Worm (Caenorhabditis elegans) whole organism, L3 larva: ENCODE results near the gene C27H6.8.

Experiments used
- R02D3.7 ChIP-seq: fragments of 150-350 bp; optimal IDR thresholded peaks from 2 replicates; lab custom pipeline; 2014; ENCODE audit warnings: missing biosample characterization, missing genetic modification characterization
- ZK546.5 ChIP-seq: sonication (generic microtip); optimal IDR thresholded peaks from 2 replicates; lab custom pipeline; 2017; ENCODE audit warnings: missing biosample characterization, missing genetic modification characterization
- aly-2 ChIP-seq: fragments of 150-350 bp; optimal IDR thresholded peaks from 2 replicates; lab custom pipeline; 2014; ENCODE audit warnings: missing biosample characterization, missing genetic modification characterization
- ama-1 ChIP-seq: fragments of 150-350 bp; optimal IDR thresholded peaks from 2 replicates; lab custom pipeline; 2018
- ceh-16 ChIP-seq: sonication (generic microtip); optimal IDR thresholded peaks from 2 replicates; lab custom pipeline; 2017; ENCODE audit warnings: missing biosample characterization, missing genetic modification characterization
- ceh-28 ChIP-seq: fragments of 150-350 bp; optimal IDR thresholded peaks from 2 replicates; lab custom pipeline; 2014; ENCODE audit warnings: missing biosample characterization, missing genetic modification reagents, missing genetic modification characterization
- ceh-82 ChIP-seq: fragments of 150-350 bp; optimal IDR thresholded peaks from 2 replicates; lab custom pipeline; 2014; ENCODE audit warnings: missing biosample characterization, missing genetic modification characterization
- ceh-9 ChIP-seq: sonication (generic microtip); optimal IDR thresholded peaks from 2 replicates; lab custom pipeline; 2018; ENCODE audit warnings: missing biosample characterization, missing genetic modification characterization
- daf-12 ChIP-seq: fragments of 150-350 bp; optimal IDR thresholded peaks from 2 replicates; lab custom pipeline; 2014; ENCODE audit warnings: missing biosample characterization, missing genetic modification reagents, missing genetic modification characterization
- egl-27 ChIP-seq: sonication (generic microtip); optimal IDR thresholded peaks from 4 replicates; lab custom pipeline; 2017; ENCODE audit warnings: missing biosample characterization, missing genetic modification reagents, missing genetic modification characterization
- egl-5 ChIP-seq: fragments of 150-350 bp; optimal IDR thresholded peaks from 2 replicates; lab custom pipeline; 2017; ENCODE audit warnings: missing biosample characterization, missing genetic modification reagents, missing genetic modification characterization, inconsistent platforms
- elt-1 ChIP-seq: fragments of 150-350 bp; optimal IDR thresholded peaks from 2 replicates; lab custom pipeline; 2014; ENCODE audit warnings: missing biosample characterization, missing genetic modification characterization
- elt-2 ChIP-seq: sonication (generic microtip); optimal IDR thresholded peaks from 2 replicates; lab custom pipeline; 2016; ENCODE audit warnings: missing genetic modification reagents, mild to moderate bottlenecking, missing genetic modification characterization, missing compliant biosample characterization
- elt-3 ChIP-seq, 3 experiments: fragments of 150-350 bp in 1 of 3; sonication (generic microtip) in 2 of 3; optimal IDR thresholded peaks; 2 replicates in 2 of 3; 4 replicates in 1 of 3; lab custom pipeline; 2014 to 2017; ENCODE audit warnings: missing biosample characterization in 3 of 3, missing genetic modification characterization in 3 of 3
- eor-1 ChIP-seq, 2 experiments: fragments of 150-350 bp; optimal IDR thresholded peaks; 2 replicates each; lab custom pipeline; 2014 to 2018; ENCODE audit warnings: missing biosample characterization in 2 of 2, missing genetic modification characterization in 2 of 2
- fkh-10 ChIP-seq: sonication (generic microtip); optimal IDR thresholded peaks from 2 replicates; lab custom pipeline; 2017; ENCODE audit warnings: missing biosample characterization, missing genetic modification reagents, missing genetic modification characterization
- fkh-2 ChIP-seq: fragments of 150-350 bp; optimal IDR thresholded peaks from 2 replicates; lab custom pipeline; 2014; ENCODE audit warnings: missing biosample characterization, missing genetic modification reagents, missing genetic modification characterization
- fos-1 ChIP-seq: fragments of 150-350 bp; optimal IDR thresholded peaks from 2 replicates; lab custom pipeline; 2014; ENCODE audit warnings: missing biosample characterization, missing genetic modification characterization
- hmg-11 ChIP-seq: sonication (generic microtip); optimal IDR thresholded peaks from 2 replicates; lab custom pipeline; 2016; ENCODE audit warnings: missing genetic modification characterization, missing compliant biosample characterization
- jun-1 ChIP-seq: fragments of 150-350 bp; optimal IDR thresholded peaks from 2 replicates; lab custom pipeline; 2014; ENCODE audit warnings: missing biosample characterization, missing genetic modification reagents, missing genetic modification characterization
- lin-15B ChIP-seq: fragments of 150-350 bp; optimal IDR thresholded peaks from 2 replicates; lab custom pipeline; 2014; ENCODE audit warnings: missing biosample characterization, missing genetic modification characterization
- lin-39 ChIP-seq: fragments of 150-350 bp; optimal IDR thresholded peaks from 2 replicates; lab custom pipeline; 2018; ENCODE audit warnings: missing biosample characterization, missing genetic modification reagents, missing genetic modification characterization
- lsy-12 ChIP-seq: sonication (generic microtip); optimal IDR thresholded peaks from 2 replicates; lab custom pipeline; 2016; ENCODE audit warnings: mild to moderate bottlenecking, missing genetic modification characterization, missing compliant biosample characterization
- mdl-1 ChIP-seq: fragments of 150-350 bp; optimal IDR thresholded peaks from 2 replicates; lab custom pipeline; 2014; ENCODE audit warnings: missing biosample characterization, missing genetic modification characterization
- mml-1 ChIP-seq: fragments of 150-350 bp; sonication (generic microtip); optimal IDR thresholded peaks from 3 replicates; lab custom pipeline; 2014; ENCODE audit warnings: missing biosample characterization, missing genetic modification characterization
- nfya-1 ChIP-seq: sonication (generic microtip); optimal IDR thresholded peaks from 2 replicates; lab custom pipeline; 2017; ENCODE audit warnings: missing genetic modification characterization, mild to moderate bottlenecking, missing compliant biosample characterization, antibody characterized with exemption, moderate library complexity; ENCODE audit not compliant: insufficient read depth
- nhr-11 ChIP-seq: fragments of 150-350 bp; optimal IDR thresholded peaks from 2 replicates; lab custom pipeline; 2014; ENCODE audit warnings: missing biosample characterization, missing genetic modification characterization
- nhr-12 ChIP-seq: fragments of 150-350 bp; optimal IDR thresholded peaks from 2 replicates; lab custom pipeline; 2014; ENCODE audit warnings: missing biosample characterization, missing genetic modification characterization
- nhr-23 ChIP-seq: fragments of 150-350 bp; optimal IDR thresholded peaks from 2 replicates; lab custom pipeline; 2014; ENCODE audit warnings: missing biosample characterization, missing genetic modification reagents, missing genetic modification characterization
- nhr-237 ChIP-seq: fragments of 150-350 bp; optimal IDR thresholded peaks from 2 replicates; lab custom pipeline; 2014; ENCODE audit warnings: missing biosample characterization, missing genetic modification characterization
- nhr-25 ChIP-seq: sonication (generic microtip); optimal IDR thresholded peaks from 2 replicates; lab custom pipeline; 2017; ENCODE audit warnings: missing biosample characterization, missing genetic modification characterization
- nhr-28 ChIP-seq: fragments of 150-350 bp; optimal IDR thresholded peaks from 2 replicates; lab custom pipeline; 2014; ENCODE audit warnings: missing biosample characterization, missing genetic modification characterization
- nhr-43 ChIP-seq: sonication (generic microtip); optimal IDR thresholded peaks from 2 replicates; lab custom pipeline; 2016; ENCODE audit warnings: mild to moderate bottlenecking, missing genetic modification characterization, missing compliant biosample characterization; ENCODE audit not compliant: poor library complexity, severe bottlenecking
- nhr-67 ChIP-seq: fragments of 150-350 bp; optimal IDR thresholded peaks from 2 replicates; lab custom pipeline; 2014; ENCODE audit warnings: missing biosample characterization, missing genetic modification characterization
- nhr-76 ChIP-seq: fragments of 150-350 bp; sonication (generic microtip); optimal IDR thresholded peaks from 5 replicates; lab custom pipeline; 2014; ENCODE audit warnings: missing biosample characterization, missing genetic modification characterization
- nhr-77 ChIP-seq: fragments of 150-350 bp; optimal IDR thresholded peaks from 2 replicates; lab custom pipeline; 2014; ENCODE audit warnings: missing biosample characterization, missing genetic modification characterization
- pha-4 ChIP-seq: fragments of 150-350 bp; optimal IDR thresholded peaks from 2 replicates; lab custom pipeline; 2014; ENCODE audit warnings: missing biosample characterization, missing genetic modification reagents, missing genetic modification characterization
- pqm-1 ChIP-seq: fragments of 150-350 bp; optimal IDR thresholded peaks from 2 replicates; lab custom pipeline; 2017; ENCODE audit warnings: missing biosample characterization, missing genetic modification characterization, inconsistent platforms
- sea-2 ChIP-seq: fragments of 150-350 bp; sonication (generic microtip); optimal IDR thresholded peaks from 4 replicates; lab custom pipeline; 2014; ENCODE audit warnings: missing biosample characterization, missing genetic modification reagents, missing genetic modification characterization
- skn-1 ChIP-seq: fragments of 150-350 bp; optimal IDR thresholded peaks from 2 replicates; lab custom pipeline; 2014; ENCODE audit warnings: missing biosample characterization, missing genetic modification characterization
- snpc-4 ChIP-seq: fragments of 150-350 bp; optimal IDR thresholded peaks from 2 replicates; lab custom pipeline; 2014; ENCODE audit warnings: missing biosample characterization, missing genetic modification characterization
- tbx-2 ChIP-seq: sonication (generic microtip); optimal IDR thresholded peaks from 2 replicates; lab custom pipeline; 2016; ENCODE audit warnings: mild to moderate bottlenecking, missing genetic modification characterization, missing compliant biosample characterization
- unc-39 ChIP-seq: sonication (generic microtip); optimal IDR thresholded peaks from 4 replicates; lab custom pipeline; 2017; ENCODE audit warnings: missing biosample characterization, missing genetic modification characterization
- unc-62 ChIP-seq: fragments of 150-350 bp; sonication (generic microtip); optimal IDR thresholded peaks from 4 replicates; lab custom pipeline; 2014; ENCODE audit warnings: missing biosample characterization, missing genetic modification reagents, missing genetic modification characterization
- zag-1 ChIP-seq: fragments of 150-350 bp; optimal IDR thresholded peaks from 2 replicates; lab custom pipeline; 2014; ENCODE audit warnings: missing biosample characterization, missing genetic modification characterization
- ztf-11 ChIP-seq: fragments of 150-350 bp; optimal IDR thresholded peaks from 2 replicates; lab custom pipeline; 2014; ENCODE audit warnings: missing biosample characterization, missing genetic modification characterization
- ztf-4 ChIP-seq: fragments of 150-350 bp; optimal IDR thresholded peaks from 2 replicates; lab custom pipeline; 2014; ENCODE audit warnings: missing biosample characterization, missing genetic modification characterization

Gene C27H6.8

DNA sequence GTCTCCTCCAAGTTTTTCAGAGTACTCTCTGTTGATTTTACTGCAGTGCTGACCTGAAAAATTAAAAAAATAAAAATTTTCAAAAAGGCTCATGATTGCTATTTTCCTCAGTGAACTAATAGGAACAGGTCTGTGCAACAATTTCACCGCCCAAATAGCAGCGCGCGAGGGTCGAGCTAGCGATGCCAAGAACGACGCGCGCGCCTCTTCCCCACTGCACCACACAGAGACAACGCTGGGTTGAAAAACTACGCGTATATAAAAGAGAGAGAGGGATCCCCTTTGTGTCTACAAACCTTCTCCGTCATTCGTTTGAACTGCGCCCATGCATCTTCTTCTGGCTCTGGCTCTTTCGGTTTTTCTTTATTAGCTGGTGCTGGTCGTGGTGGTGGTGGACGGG lies 17.5 kb downstream of the C27H6.8 start:
- TF ChIP-seq nhr-28 (tag; lab: Kevin White, UChicago): no peak
- TF ChIP-seq nhr-11 (tag; lab: Kevin White, UChicago): no peak
- no peak for TF ChIP-seq nhr-25 (tag; lab: Kevin White, UChicago)
- TF ChIP-seq eor-1 (tag; optimal IDR thresholded peaks at IDR 0.05; lab: Kevin White, UChicago): no peak
- TF ChIP-seq unc-39 (tag; lab: Kevin White, UChicago): no peak
- peak; percentile 16 for TF ChIP-seq unc-62 (GFP tag; lab: Kevin White, UChicago)
- TF ChIP-seq nhr-76 (tag; lab: Kevin White, UChicago): no peak
- TF ChIP-seq ceh-28: no peak
- TF ChIP-seq fkh-10 (GFP tag; lab: Kevin White, UChicago): no peak
- peak; percentile 21 for TF ChIP-seq lin-15B (tag; lab: Kevin White, UChicago)
- no peak for TF ChIP-seq aly-2 (tag; lab: Kevin White, UChicago)
- TF ChIP-seq pqm-1 (tag; lab: Kevin White, UChicago): no peak
- TF ChIP-seq daf-12: no peak
- no peak for TF ChIP-seq nhr-67 (tag; lab: Kevin White, UChicago)
- peak; percentile 53 for TF ChIP-seq ama-1 (lab: Kevin White, UChicago)
- TF ChIP-seq ztf-4 (tag; lab: Kevin White, UChicago): peak; percentile 76
- no peak for TF ChIP-seq mdl-1
- no peak for TF ChIP-seq ZK546.5 (tag; lab: Kevin White, UChicago)
- no peak for TF ChIP-seq elt-1
- peak; percentile 2 for TF ChIP-seq skn-1 (tag; lab: Kevin White, UChicago)
- TF ChIP-seq mml-1 (tag; lab: Kevin White, UChicago): no peak
- peak; percentile 52 for TF ChIP-seq elt-2 (tag; lab: Kevin White, UChicago)
- peak; percentile 38 for TF ChIP-seq nhr-77
- TF ChIP-seq ceh-9 (tag; lab: Kevin White, UChicago): no peak
- TF ChIP-seq nhr-23: no peak
- TF ChIP-seq sea-2 (GFP tag; lab: Kevin White, UChicago): no peak
- TF ChIP-seq R02D3.7 (tag; lab: Kevin White, UChicago): peak; percentile 11
- TF ChIP-seq tbx-2 (tag; lab: Kevin White, UChicago): peak; percentile 67
- peak; percentile 62 for TF ChIP-seq nhr-43 (tag; lab: Kevin White, UChicago)
- TF ChIP-seq lsy-12 (tag; lab: Kevin White, UChicago): peak; percentile 61
- TF ChIP-seq nhr-12 (tag; lab: Kevin White, UChicago): no peak
- no peak for TF ChIP-seq fkh-2
- peak; percentile 79 for TF ChIP-seq hmg-11 (tag; lab: Kevin White, UChicago)
- no peak for TF ChIP-seq ztf-11 (tag; lab: Kevin White, UChicago)
- TF ChIP-seq egl-27 (tag; lab: Kevin White, UChicago): no peak
- no peak for TF ChIP-seq nhr-237 (tag; lab: Kevin White, UChicago)
- peak; percentile 2 for TF ChIP-seq jun-1 (tag; lab: Kevin White, UChicago)
- peak; percentile 9 for TF ChIP-seq ceh-16 (tag; lab: Kevin White, UChicago)
- TF ChIP-seq nfya-1 (tag; lab: Kevin White, UChicago): peak; percentile 70
- no peak for TF ChIP-seq elt-3 (tag; optimal IDR thresholded peaks at IDR 0.05; lab: Kevin White, UChicago)
- TF ChIP-seq pha-4: no peak
- TF ChIP-seq lin-39: peak; percentile 90
- peak; percentile 59 for TF ChIP-seq egl-5
- no peak for TF ChIP-seq zag-1 (tag; lab: Kevin White, UChicago)
- peak; percentile 22 for TF ChIP-seq snpc-4 (tag; lab: Kevin White, UChicago)
- TF ChIP-seq fos-1: no peak
- peak; percentile 23 for TF ChIP-seq ceh-82 (tag; lab: Kevin White, UChicago)
- TF ChIP-seq, all 47 proteins: peak for 19
